Worm (Caenorhabditis elegans) whole organism, L2 larva: ENCODE results near the gene Y97E10B.1.

Experiments used
- C34F6.9 ChIP-seq: fragments of 150-350 bp; optimal IDR thresholded peaks from 2 replicates; lab custom pipeline; 2014; ENCODE audit warnings: missing biosample characterization, missing genetic modification characterization
- F13H6.1 ChIP-seq: sonication (generic microtip); optimal IDR thresholded peaks from 2 replicates; lab custom pipeline; 2016; ENCODE audit warnings: missing genetic modification characterization, missing compliant biosample characterization
- alr-1 ChIP-seq: fragments of 150-350 bp; optimal IDR thresholded peaks from 2 replicates; lab custom pipeline; 2014; ENCODE audit warnings: missing biosample characterization, missing genetic modification characterization
- aly-2 ChIP-seq: fragments of 150-350 bp; optimal IDR thresholded peaks from 2 replicates; lab custom pipeline; 2014; ENCODE audit warnings: missing biosample characterization, missing genetic modification characterization
- blmp-1 ChIP-seq: sonication (generic microtip); optimal IDR thresholded peaks from 2 replicates; lab custom pipeline; 2017; ENCODE audit warnings: missing genetic modification characterization, mild to moderate bottlenecking, missing compliant biosample characterization, antibody characterized with exemption, moderate library complexity; ENCODE audit not compliant: insufficient read depth
- ceh-16 ChIP-seq: fragments of 150-350 bp; optimal IDR thresholded peaks from 2 replicates; lab custom pipeline; 2014; ENCODE audit warnings: missing biosample characterization, missing genetic modification characterization
- ceh-82 ChIP-seq: fragments of 150-350 bp; optimal IDR thresholded peaks from 2 replicates; lab custom pipeline; 2014; ENCODE audit warnings: missing biosample characterization, missing genetic modification characterization
- dmd-4 ChIP-seq: sonication (generic microtip); optimal IDR thresholded peaks from 2 replicates; lab custom pipeline; 2017; ENCODE audit warnings: missing biosample characterization, missing genetic modification characterization
- egl-27 ChIP-seq: sonication (generic microtip); optimal IDR thresholded peaks from 3 replicates; lab custom pipeline; 2017; ENCODE audit warnings: missing biosample characterization, missing genetic modification reagents, missing genetic modification characterization
- elt-1 ChIP-seq: fragments of 150-350 bp; optimal IDR thresholded peaks from 2 replicates; lab custom pipeline; 2014; ENCODE audit warnings: missing biosample characterization, missing genetic modification characterization
- elt-3 ChIP-seq: sonication (generic microtip); optimal IDR thresholded peaks from 2 replicates; lab custom pipeline; 2017; ENCODE audit warnings: missing biosample characterization, missing genetic modification characterization
- fos-1 ChIP-seq: fragments of 150-350 bp; optimal IDR thresholded peaks from 2 replicates; lab custom pipeline; 2014; ENCODE audit warnings: missing biosample characterization, missing genetic modification characterization
- gmeb-1 ChIP-seq: fragments of 150-350 bp; optimal IDR thresholded peaks from 2 replicates; lab custom pipeline; 2014; ENCODE audit warnings: missing biosample characterization, missing genetic modification characterization
- lin-13 ChIP-seq: fragments of 150-350 bp; optimal IDR thresholded peaks from 2 replicates; lab custom pipeline; 2014; ENCODE audit warnings: missing biosample characterization, missing genetic modification reagents, missing genetic modification characterization
- lin-39 ChIP-seq: fragments of 150-350 bp; optimal IDR thresholded peaks from 2 replicates; lab custom pipeline; 2014; ENCODE audit warnings: missing biosample characterization, missing genetic modification reagents, missing genetic modification characterization
- lsy-2 ChIP-seq, 2 experiments: fragments of 150-350 bp in 1 of 2; sonication (generic microtip) in 1 of 2; optimal IDR thresholded peaks; 2 replicates each; lab custom pipeline; 2014 to 2017; ENCODE audit warnings: missing biosample characterization in 2 of 2, missing genetic modification characterization in 2 of 2
- mab-5 ChIP-seq: fragments of 150-350 bp; optimal IDR thresholded peaks from 2 replicates; lab custom pipeline; 2014; ENCODE audit warnings: missing biosample characterization, missing genetic modification characterization
- mbf-1 ChIP-seq: sonication (generic microtip); optimal IDR thresholded peaks from 2 replicates; lab custom pipeline; 2017; ENCODE audit warnings: missing biosample characterization, missing genetic modification characterization
- mdl-1 ChIP-seq, 2 experiments: fragments of 150-350 bp in 1 of 2; sonication (generic microtip) in 1 of 2; optimal IDR thresholded peaks; 2 replicates each; lab custom pipeline; 2017; ENCODE audit warnings: missing biosample characterization in 2 of 2, missing genetic modification characterization in 2 of 2
- nhr-10 ChIP-seq: sonication (generic microtip); optimal IDR thresholded peaks from 2 replicates; lab custom pipeline; 2017; ENCODE audit warnings: missing biosample characterization, missing genetic modification characterization
- nhr-11 ChIP-seq: fragments of 150-350 bp; optimal IDR thresholded peaks from 2 replicates; lab custom pipeline; 2014; ENCODE audit warnings: missing biosample characterization, missing genetic modification characterization
- nhr-129 ChIP-seq: fragments of 150-350 bp; optimal IDR thresholded peaks from 2 replicates; lab custom pipeline; 2014; ENCODE audit warnings: missing biosample characterization, missing genetic modification characterization
- nhr-23 ChIP-seq: fragments of 150-350 bp; optimal IDR thresholded peaks from 2 replicates; lab custom pipeline; 2014; ENCODE audit warnings: missing biosample characterization, missing genetic modification reagents, missing genetic modification characterization
- nhr-25 ChIP-seq: fragments of 150-350 bp; sonication (generic microtip); optimal IDR thresholded peaks from 3 replicates; lab custom pipeline; 2014; ENCODE audit warnings: missing biosample characterization, missing genetic modification characterization
- nhr-6 ChIP-seq: fragments of 150-350 bp; optimal IDR thresholded peaks from 2 replicates; lab custom pipeline; 2014; ENCODE audit warnings: missing biosample characterization, missing genetic modification characterization
- nhr-77 ChIP-seq: fragments of 150-350 bp; optimal IDR thresholded peaks from 2 replicates; lab custom pipeline; 2014; ENCODE audit warnings: missing biosample characterization, missing genetic modification characterization
- peb-1 ChIP-seq: fragments of 150-350 bp; optimal IDR thresholded peaks from 2 replicates; lab custom pipeline; 2014; ENCODE audit warnings: missing biosample characterization, missing genetic modification characterization
- sem-4 ChIP-seq: fragments of 150-350 bp; optimal IDR thresholded peaks from 2 replicates; lab custom pipeline; 2014; ENCODE audit warnings: missing biosample characterization, missing genetic modification reagents, missing genetic modification characterization
- skn-1 ChIP-seq: sonication (generic microtip); optimal IDR thresholded peaks from 2 replicates; lab custom pipeline; 2017; ENCODE audit warnings: missing biosample characterization, missing genetic modification characterization
- snpc-4 ChIP-seq: fragments of 150-350 bp; optimal IDR thresholded peaks from 2 replicates; lab custom pipeline; 2014; ENCODE audit warnings: missing biosample characterization, missing genetic modification characterization
- unc-55 ChIP-seq: fragments of 150-350 bp; sonication (generic microtip); optimal IDR thresholded peaks from 3 replicates; lab custom pipeline; 2014; ENCODE audit warnings: missing biosample characterization, missing genetic modification reagents, missing genetic modification characterization
- unc-62 ChIP-seq: fragments of 150-350 bp; optimal IDR thresholded peaks from 2 replicates; lab custom pipeline; 2014; ENCODE audit warnings: missing biosample characterization, missing genetic modification reagents, missing genetic modification characterization
- zag-1 ChIP-seq: fragments of 150-350 bp; optimal IDR thresholded peaks from 2 replicates; lab custom pipeline; 2014; ENCODE audit warnings: missing biosample characterization, missing genetic modification characterization
- ztf-11 ChIP-seq: sonication (generic microtip); optimal IDR thresholded peaks from 2 replicates; lab custom pipeline; 2017; ENCODE audit warnings: missing biosample characterization, missing genetic modification characterization

Gene Y97E10B.1

ce11 chrV:7943568-7943967, at the start of gene Y97E10B.1:
Gene Y97E10B.1, plus strand, starts transcription at chrV:7943868.
- TF ChIP-seq dmd-4 (tag; lab: Kevin White, UChicago) (no peak), egl-27 (tag; lab: Kevin White, UChicago) (no peak), skn-1 (tag; lab: Kevin White, UChicago) (no peak), alr-1 (tag; lab: Kevin White, UChicago) (no peak), nhr-23 (tag; lab: Kevin White, UChicago) (no peak), gmeb-1 (tag; lab: Kevin White, UChicago) (no peak), lin-39 (tag; lab: Kevin White, UChicago) (no peak)

DNA sequence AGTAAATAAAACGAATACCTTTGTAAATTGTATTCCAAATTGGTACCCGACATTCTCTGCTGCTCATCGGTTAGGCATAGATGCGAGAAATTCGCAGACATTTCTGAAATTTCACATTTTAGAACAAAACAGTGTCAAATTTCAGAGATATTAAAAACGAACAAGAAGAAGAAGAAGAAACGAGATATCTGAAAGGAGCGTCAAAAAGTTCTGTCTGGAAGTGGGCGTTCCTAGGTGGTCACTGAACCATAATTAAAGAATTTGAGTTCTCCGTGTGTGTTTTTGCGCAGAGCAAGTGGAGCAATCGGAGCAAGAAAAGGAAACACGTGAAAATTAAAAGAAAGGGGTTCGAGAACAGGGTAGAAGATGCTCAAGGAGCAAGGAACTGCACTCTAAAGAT, 43.9 kb upstream of the Y97E10B.1 start, which contains the start of gene F40A3.7:
F40A3.7 (minus strand) TSS at position 101 of the 400 bp plus-strand sequence.
- no peak for TF ChIP-seq nhr-129
- TF ChIP-seq nhr-23 (tag; lab: Kevin White, UChicago) = no peak
- TF ChIP-seq zag-1 = no peak
- no peak for TF ChIP-seq elt-3
- TF ChIP-seq F13H6.1 = no peak
- TF ChIP-seq nhr-10 (tag; lab: Kevin White, UChicago) = no peak
- no peak for TF ChIP-seq nhr-6 (tag; lab: Kevin White, UChicago)
- TF ChIP-seq unc-55 (GFP tag; lab: Kevin White, UChicago) = no peak
- TF ChIP-seq nhr-25 (tag; lab: Kevin White, UChicago) = no peak
- no peak for TF ChIP-seq lin-39 (tag; lab: Kevin White, UChicago)
- no peak for TF ChIP-seq mdl-1 (tag; optimal IDR thresholded peaks at IDR 0.05; lab: Kevin White, UChicago)

ce11 chrV:7901222-7901621, 42.4 kb upstream of the Y97E10B.1 start:
- no peak for TF ChIP-seq F13H6.1
- TF ChIP-seq nhr-11 (tag; lab: Kevin White, UChicago) = no peak
- no peak for TF ChIP-seq mab-5 (tag; lab: Kevin White, UChicago)
- no peak for TF ChIP-seq ztf-11
- TF ChIP-seq ceh-82 = no peak
- no peak for TF ChIP-seq nhr-77 (tag; lab: Kevin White, UChicago)
- TF ChIP-seq aly-2 (tag; lab: Kevin White, UChicago) = no peak
- TF ChIP-seq peb-1 (tag; lab: Kevin White, UChicago) = no peak
- no peak for TF ChIP-seq mdl-1 (tag; optimal IDR thresholded peaks at IDR 0.05; lab: Kevin White, UChicago)
- TF ChIP-seq lsy-2 (tag; optimal IDR thresholded peaks at IDR 0.05; lab: Kevin White, UChicago) = no peak
- TF ChIP-seq snpc-4 (tag; lab: Kevin White, UChicago) = no peak
- no peak for TF ChIP-seq nhr-6 (tag; lab: Kevin White, UChicago)

- TF ChIP-seq unc-62 (GFP tag; lab: Kevin White, UChicago) (no peak), blmp-1 (tag; lab: Kevin White, UChicago) (no peak), alr-1 (tag; lab: Kevin White, UChicago) (no peak), fos-1 (tag; lab: Kevin White, UChicago) (no peak), nhr-6 (tag; lab: Kevin White, UChicago) (no peak), ceh-82 (no peak), elt-1 (tag; lab: Kevin White, UChicago) (no peak), sem-4 (tag; lab: Kevin White, UChicago) (no peak), lsy-2 (tag; optimal IDR thresholded peaks at IDR 0.05; lab: Kevin White, UChicago) (no peak), lin-39 (tag; lab: Kevin White, UChicago) (no peak), mdl-1 (tag; optimal IDR thresholded peaks at IDR 0.05; lab: Kevin White, UChicago) (no peak), mbf-1 (tag; lab: Kevin White, UChicago) (no peak), ceh-16 (tag; lab: Kevin White, UChicago) (no peak), C34F6.9 (tag; lab: Kevin White, UChicago) (no peak)
These were observed 39.3 kb upstream of the Y97E10B.1 start for ce11 chrV:7904389-7904788.

- TF ChIP-seq lin-39 (tag; lab: Kevin White, UChicago) = no peak
- no peak for TF ChIP-seq lin-13 (GFP tag; lab: Kevin White, UChicago)
- no peak for TF ChIP-seq blmp-1 (tag; lab: Kevin White, UChicago)
These were observed 35.2 kb upstream of the Y97E10B.1 start for ce11 chrV:7908431-7908830.
